Fruit fly (Drosophila melanogaster) whole organism, wandering third instar larva: ENCODE data around the gene ebi.

Source experiments
- Abd-B ChIP-seq: fragments of >200 bp; optimal IDR thresholded peaks from 2 replicates; lab custom pipeline; 2017; ENCODE audit warnings: missing biosample characterization, missing genetic modification characterization
- CG32264 ChIP-seq: fragments of 200-800 bp; sonication (Bioruptor generic); optimal IDR thresholded peaks from 2 replicates; lab custom pipeline; 2016; ENCODE audit warnings: missing biosample characterization, missing genetic modification characterization
- CG9705 ChIP-seq: fragments of 200-800 bp; sonication (Bioruptor generic); optimal IDR thresholded peaks from 2 replicates; lab custom pipeline; 2018; ENCODE audit warnings: missing biosample characterization, mild to moderate bottlenecking, missing genetic modification characterization
- CrebA ChIP-seq: fragments of 200-800 bp; sonication (Bioruptor generic); optimal IDR thresholded peaks from 2 replicates; lab custom pipeline; 2016; ENCODE audit warnings: missing biosample characterization, mild to moderate bottlenecking, missing genetic modification characterization, borderline replicate concordance
- Dif ChIP-seq: fragments of 200-275, 200-300 bp; sonication (Bioruptor generic); optimal IDR thresholded peaks from 2 replicates; lab custom pipeline; 2018; ENCODE audit warnings: missing biosample characterization, missing genetic modification characterization; ENCODE audit not compliant: partially characterized antibody
- GATAd ChIP-seq: sonication (Bioruptor generic); optimal IDR thresholded peaks from 2 replicates; lab custom pipeline; 2016; ENCODE audit warnings: missing biosample characterization, missing genetic modification characterization
- HLH106 ChIP-seq: fragments of 200-800 bp; optimal IDR thresholded peaks from 3 replicates; lab custom pipeline; 2019; ENCODE audit warnings: missing biosample characterization, mild to moderate bottlenecking, missing genetic modification characterization, moderate library complexity
- Hr78 ChIP-seq: fragments of >200 bp; optimal IDR thresholded peaks from 2 replicates; lab custom pipeline; 2017; ENCODE audit warnings: missing biosample characterization, missing genetic modification characterization
- Hr83 ChIP-seq: fragments of 200-300 bp; sonication (Bioruptor generic); optimal IDR thresholded peaks from 2 replicates; lab custom pipeline; 2016; ENCODE audit warnings: missing biosample characterization, mild to moderate bottlenecking, missing genetic modification characterization, moderate library complexity; ENCODE audit not compliant: poor library complexity, severe bottlenecking
- Jra ChIP-seq: sonication (Bioruptor generic); optimal IDR thresholded peaks from 2 replicates; lab custom pipeline; 2016; ENCODE audit warnings: missing biosample characterization, missing genetic modification characterization
- Mio ChIP-seq: sonication (Bioruptor generic); optimal IDR thresholded peaks from 2 replicates; lab custom pipeline; 2016; ENCODE audit warnings: missing biosample characterization, missing genetic modification characterization
- Myc ChIP-seq: fragments of >200 bp; optimal IDR thresholded peaks from 2 replicates; lab custom pipeline; 2017
- N ChIP-seq: fragments of >200 bp; optimal IDR thresholded peaks from 2 replicates; lab custom pipeline; 2018; ENCODE audit warnings: missing biosample characterization, missing external identifiers, missing genetic modification characterization
- OdsH ChIP-seq: fragments of 200-800 bp; sonication (Bioruptor generic); optimal IDR thresholded peaks from 2 replicates; lab custom pipeline; 2016; ENCODE audit warnings: missing biosample characterization, mild to moderate bottlenecking, missing genetic modification characterization
- Rel ChIP-seq, 2 experiments: fragments of 200-800 bp; sonication (Bioruptor generic) in 1 of 2; optimal IDR thresholded peaks; 2 replicates in 1 of 2; 3 replicates in 1 of 2; lab custom pipeline; 2016 to 2019; ENCODE audit warnings: mild to moderate bottlenecking in 2 of 2, missing biosample characterization in 2 of 2, missing genetic modification characterization in 2 of 2, moderate library complexity in 1 of 2
- Sp1 ChIP-seq: fragments of 200-800 bp; sonication (Bioruptor generic); optimal IDR thresholded peaks from 3 replicates; lab custom pipeline; 2019; ENCODE audit warnings: missing biosample characterization, mild to moderate bottlenecking, missing genetic modification characterization, moderate library complexity
- Vsx2 ChIP-seq: fragments of 200-300, 225-300 bp; sonication (Bioruptor generic); optimal IDR thresholded peaks from 2 replicates; lab custom pipeline; 2018; ENCODE audit warnings: missing biosample characterization, missing genetic modification characterization; ENCODE audit not compliant: partially characterized antibody
- br ChIP-seq: fragments of 200-800 bp; sonication (Bioruptor generic); optimal IDR thresholded peaks from 2 replicates; lab custom pipeline; 2016; ENCODE audit warnings: missing biosample characterization, missing genetic modification characterization
- brk ChIP-seq: fragments of 200-800 bp; sonication (Bioruptor generic); optimal IDR thresholded peaks from 2 replicates; lab custom pipeline; 2016; ENCODE audit warnings: missing biosample characterization, mild to moderate bottlenecking, missing genetic modification characterization
- dl ChIP-seq, 2 experiments: fragments of 175-275, 200-275 bp in 1 of 2; fragments of 200-275 bp in 1 of 2; sonication (Bioruptor generic); optimal IDR thresholded peaks; lab custom pipeline; 2018; ENCODE audit warnings: mild to moderate bottlenecking in 2 of 2, missing biosample characterization in 2 of 2, missing genetic modification characterization in 2 of 2, moderate library complexity in 2 of 2; ENCODE audit not compliant: partially characterized antibody in 2 of 2, insufficient read depth in 1 of 2
- dmrt93B ChIP-seq: fragments of 200-800 bp; sonication (Bioruptor generic); optimal IDR thresholded peaks from 2 replicates; lab custom pipeline; 2018; ENCODE audit warnings: missing biosample characterization, mild to moderate bottlenecking, missing genetic modification characterization
- dsf ChIP-seq: sonication (Bioruptor generic); optimal IDR thresholded peaks from 2 replicates; lab custom pipeline; 2016; ENCODE audit warnings: missing biosample characterization, missing genetic modification characterization, borderline replicate concordance
- ey ChIP-seq: fragments of 200-800 bp; sonication (Bioruptor generic); optimal IDR thresholded peaks from 2 replicates; lab custom pipeline; 2016; ENCODE audit warnings: missing biosample characterization, missing genetic modification characterization
- foxo ChIP-seq, 2 experiments: fragments of 200-800 bp; sonication (Bioruptor generic); optimal IDR thresholded peaks; 2 replicates in 1 of 2; 3 replicates in 1 of 2; lab custom pipeline; 2016 to 2017; ENCODE audit warnings: missing biosample characterization in 2 of 2, missing genetic modification characterization in 2 of 2
- fru ChIP-seq: fragments of 200-800 bp; sonication (Bioruptor generic); optimal IDR thresholded peaks from 3 replicates; lab custom pipeline; 2016; ENCODE audit warnings: missing biosample characterization, mild to moderate bottlenecking, missing genetic modification characterization
- h ChIP-seq: fragments of 200-800 bp; sonication (Bioruptor generic); optimal IDR thresholded peaks from 3 replicates; lab custom pipeline; 2016; ENCODE audit warnings: missing biosample characterization, mild to moderate bottlenecking, missing genetic modification characterization
- jim ChIP-seq: fragments of 175-275, 200-325 bp; sonication (Bioruptor generic); optimal IDR thresholded peaks from 2 replicates; lab custom pipeline; 2016; ENCODE audit warnings: missing biosample characterization, mild to moderate bottlenecking, missing genetic modification characterization
- lola ChIP-seq: fragments of >200 bp; optimal IDR thresholded peaks from 2 replicates; lab custom pipeline; 2017; ENCODE audit warnings: missing biosample characterization, missing genetic modification characterization
- pan ChIP-seq: fragments of >200 bp; optimal IDR thresholded peaks from 2 replicates; lab custom pipeline; 2017
- psq ChIP-seq: fragments of 200-800 bp; sonication (Bioruptor generic); optimal IDR thresholded peaks from 3 replicates; lab custom pipeline; 2017; ENCODE audit warnings: missing biosample characterization, mild to moderate bottlenecking, missing genetic modification characterization, moderate library complexity
- rgr ChIP-seq: fragments of 200-800 bp; sonication (Bioruptor generic); optimal IDR thresholded peaks from 3 replicates; lab custom pipeline; 2016; ENCODE audit warnings: missing biosample characterization, mild to moderate bottlenecking, missing genetic modification characterization
- sage ChIP-seq: fragments of 200-800 bp; sonication (Bioruptor generic); optimal IDR thresholded peaks from 2 replicates; lab custom pipeline; 2016; ENCODE audit warnings: missing biosample characterization, mild to moderate bottlenecking, missing genetic modification characterization
- sv ChIP-seq: fragments of 200-800 bp; sonication (Bioruptor generic); optimal IDR thresholded peaks from 3 replicates; lab custom pipeline; 2016; ENCODE audit warnings: missing biosample characterization, missing genetic modification characterization
- tai ChIP-seq: sonication (Bioruptor generic); optimal IDR thresholded peaks from 2 replicates; lab custom pipeline; 2016; ENCODE audit warnings: missing biosample characterization, missing genetic modification characterization
- usp ChIP-seq: fragments of >200 bp; optimal IDR thresholded peaks from 2 replicates; lab custom pipeline; 2017; ENCODE audit warnings: missing biosample characterization, missing genetic modification characterization
- woc ChIP-seq: sonication (Bioruptor generic); optimal IDR thresholded peaks from 2 replicates; lab custom pipeline; 2016; ENCODE audit warnings: missing biosample characterization, mild to moderate bottlenecking, missing genetic modification characterization

The ebi gene

DNA sequence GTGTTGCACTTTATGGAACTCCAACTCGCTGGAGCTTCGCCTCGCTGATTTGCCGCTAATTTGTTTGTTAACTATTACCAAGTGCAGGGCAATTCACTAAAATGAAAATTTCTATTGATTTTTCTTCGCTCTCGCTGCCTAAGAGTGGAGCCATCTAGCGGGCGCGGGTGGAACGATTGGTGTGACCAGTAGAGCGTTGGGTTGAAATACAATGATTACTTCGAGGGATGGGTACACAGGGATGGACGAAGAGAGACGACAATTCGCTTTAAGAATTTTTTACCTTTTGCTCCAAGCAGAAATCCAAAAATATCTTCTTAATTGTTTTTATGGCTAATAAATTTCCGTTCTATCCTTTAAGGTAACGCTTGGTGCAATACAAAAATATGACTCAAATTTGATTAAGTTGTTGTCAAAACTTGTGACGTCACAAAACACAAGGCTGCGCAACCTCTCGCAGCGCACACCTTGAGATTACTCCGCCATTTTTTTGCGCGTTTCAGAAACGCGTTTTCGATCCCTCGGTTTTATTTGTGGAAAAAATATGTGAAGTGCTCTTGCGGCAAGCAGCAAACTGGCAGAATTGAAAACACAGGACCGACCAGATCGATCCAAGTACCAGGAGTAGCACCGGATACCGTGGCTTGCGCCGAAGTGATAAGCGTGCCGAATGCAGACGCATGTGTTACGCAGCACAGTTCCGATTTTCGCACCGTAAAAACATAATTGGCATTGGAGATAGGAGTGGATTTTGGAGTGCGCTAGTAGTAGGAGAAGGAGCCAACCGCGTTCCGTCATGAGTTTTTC is at the start of gene ebi, which contains the start of gene AP-2alpha:
Gene ebi, plus strand, starts transcription at position 475 of the 807 bp plus-strand sequence.
Gene AP-2alpha, minus strand, starts transcription at position 185 of the 807 bp plus-strand sequence.
- TF ChIP-seq tai (GFP tag; lab: Kevin White, UChicago), result no peak
- no peak for TF ChIP-seq sage
- TF ChIP-seq ey, result peak; percentile 89
- TF ChIP-seq GATAd, result no peak
- TF ChIP-seq Abd-B (GFP tag; lab: Kevin White, UChicago), result no peak
- TF ChIP-seq Rel (GFP tag; optimal IDR thresholded peaks at IDR 0.05; lab: Kevin White, UChicago), result no peak
- TF ChIP-seq Rel (tag; optimal IDR thresholded peaks at IDR 0.05; lab: Kevin White, UChicago), result peak; percentile 60
- peak in 1 of 2 experiments; percentile 90 for TF ChIP-seq foxo (GFP tag; optimal IDR thresholded peaks at IDR 0.05; lab: Kevin White, UChicago)
- TF ChIP-seq Myc (lab: Kevin White, UChicago), result no peak
- TF ChIP-seq dmrt93B (GFP tag; lab: Kevin White, UChicago), result peak; percentile 81
- no peak for TF ChIP-seq jim (GFP tag; lab: Kevin White, UChicago)
- TF ChIP-seq woc (GFP tag; lab: Kevin White, UChicago), result peak; percentile 97
- TF ChIP-seq OdsH (GFP tag; lab: Kevin White, UChicago), result peak; percentile 82
- TF ChIP-seq Sp1 (GFP tag; lab: Kevin White, UChicago), result peak; percentile 88
- no peak for TF ChIP-seq Vsx2 (GFP tag; lab: Kevin White, UChicago)
- peak; percentile 71 for TF ChIP-seq Jra (GFP tag; lab: Kevin White, UChicago)
- TF ChIP-seq h (GFP tag; lab: Kevin White, UChicago), result peak; percentile 89
- no peak for TF ChIP-seq Mio (GFP tag; lab: Kevin White, UChicago)
- TF ChIP-seq pan (lab: Kevin White, UChicago), result no peak
- peak; percentile 83 for TF ChIP-seq rgr (GFP tag; lab: Kevin White, UChicago)
- no peak for TF ChIP-seq dl (GFP tag; optimal IDR thresholded peaks at IDR 0.05; lab: Kevin White, UChicago; ENCODE audit: insufficient read depth in 1 of 2, partially characterized antibody in 2 of 2)
- no peak for TF ChIP-seq N (GFP tag; lab: Kevin White, UChicago)
- TF ChIP-seq psq (GFP tag; lab: Kevin White, UChicago), result peak; percentile 75
- TF ChIP-seq CG9705, result peak; percentile 73
- TF ChIP-seq Hr78 (GFP tag; lab: Kevin White, UChicago), result no peak
- no peak for TF ChIP-seq brk
- TF ChIP-seq CrebA (GFP tag; lab: Kevin White, UChicago), result no peak
- peak; percentile 69 for TF ChIP-seq dsf (GFP tag; lab: Kevin White, UChicago)
- peak; percentile 17 for TF ChIP-seq CG32264 (GFP tag; lab: Kevin White, UChicago)
- no peak for TF ChIP-seq usp (GFP tag; lab: Kevin White, UChicago)
- TF ChIP-seq lola, result no peak
- peak; percentile 86 for TF ChIP-seq sv (GFP tag; lab: Kevin White, UChicago)
- peak; percentile 89 for TF ChIP-seq br
- peak; percentile 88 for TF ChIP-seq HLH106 (tag; lab: Kevin White, UChicago)
- no peak for TF ChIP-seq Dif (GFP tag; lab: Kevin White, UChicago)
- peak; percentile 94 for TF ChIP-seq fru (GFP tag; lab: Kevin White, UChicago)
- no peak for TF ChIP-seq Hr83 (GFP tag; lab: Kevin White, UChicago)

DNA sequence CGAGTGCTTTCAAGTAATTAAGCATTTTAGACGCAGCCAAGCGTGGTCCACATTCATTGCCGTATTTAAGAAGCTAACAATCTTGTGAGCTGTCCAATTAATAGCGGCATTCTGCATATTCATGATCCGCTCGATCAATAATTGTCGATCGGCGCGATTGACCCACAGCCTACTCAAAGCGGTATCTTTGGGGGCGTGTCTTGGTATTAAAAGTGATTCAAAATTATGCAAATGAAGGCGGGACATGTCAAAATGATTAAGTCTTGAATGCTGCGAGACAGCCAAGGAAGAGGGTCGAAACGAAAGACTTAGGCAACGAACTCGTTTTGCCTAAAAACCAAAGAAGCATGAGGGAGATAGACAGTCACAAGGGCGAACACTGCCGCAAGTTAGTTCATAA is 48.0 kb upstream of the ebi start:
- TF ChIP-seq pan (lab: Kevin White, UChicago) (no peak), rgr (GFP tag; lab: Kevin White, UChicago) (no peak), CG9705 (no peak), Vsx2 (GFP tag; lab: Kevin White, UChicago) (no peak), OdsH (GFP tag; lab: Kevin White, UChicago) (no peak), br (no peak), CG32264 (GFP tag; lab: Kevin White, UChicago) (no peak), jim (GFP tag; lab: Kevin White, UChicago) (no peak), sv (GFP tag; lab: Kevin White, UChicago) (no peak), N (GFP tag; lab: Kevin White, UChicago) (no peak), lola (no peak)
